Fruit fly (Drosophila melanogaster): ENCODE results near the gene CG17159.

- TF ChIP-seq nmo (GFP tag; optimal IDR thresholded peaks at IDR 0.05), result no peak
- no peak for TF ChIP-seq crp (GFP tag; optimal IDR thresholded peaks at IDR 0.05)
- no peak for TF ChIP-seq CTCF (GFP tag; optimal IDR thresholded peaks at IDR 0.05)
- no peak for TF ChIP-seq CG13624 (GFP tag; optimal IDR thresholded peaks at IDR 0.05)
- TF ChIP-seq CG10979 (tag; optimal IDR thresholded peaks at IDR 0.05), result no peak
- no peak for TF ChIP-seq rib (GFP tag; IDR thresholded peaks at IDR 0.05)
- TF ChIP-seq CG6689 (GFP tag; IDR thresholded peaks at IDR 0.05), result no peak
These were observed 8.1 kb downstream of the CG17159 start, which contains the start of gene CG17169 for dm6 chrX:23084372-23084771.
